Worm (Caenorhabditis elegans) whole organism, early embryonic: ENCODE results near the gene grk-1.
A peak's percentile ranks its signal among the peaks of the same experiment; 100 is the strongest.

Experiments
- B0310.2 ChIP-seq: sonication (generic microtip); optimal IDR thresholded peaks from 2 replicates; lab custom pipeline; 2016; ENCODE audit warnings: mild to moderate bottlenecking, missing genetic modification characterization, missing compliant biosample characterization
- F13C5.2 ChIP-seq: sonication (generic microtip); optimal IDR thresholded peaks from 2 replicates; lab custom pipeline; 2017; ENCODE audit warnings: mild to moderate bottlenecking, missing genetic modification characterization, inconsistent platforms, missing compliant biosample characterization
- aly-1 ChIP-seq: sonication (generic microtip); optimal IDR thresholded peaks from 2 replicates; lab custom pipeline; 2016; ENCODE audit warnings: missing genetic modification characterization, missing compliant biosample characterization
- ama-1 ChIP-seq: fragments of 150-350 bp; optimal IDR thresholded peaks from 2 replicates; lab custom pipeline; 2014
- ceh-13 ChIP-seq: fragments of 200-800 bp; sonication (Bioruptor generic); optimal IDR thresholded peaks from 2 replicates; lab custom pipeline; 2018; ENCODE audit warnings: mild to moderate bottlenecking, missing genetic modification characterization, missing compliant biosample characterization
- ceh-36 ChIP-seq: sonication (generic microtip); optimal IDR thresholded peaks from 2 replicates; lab custom pipeline; 2016; ENCODE audit warnings: missing genetic modification characterization, inconsistent platforms, missing compliant biosample characterization
- ets-7 ChIP-seq: sonication (generic microtip); optimal IDR thresholded peaks from 2 replicates; lab custom pipeline; 2016; ENCODE audit warnings: missing genotype, missing genetic modification characterization, missing compliant biosample characterization
- flt-1 ChIP-seq: fragments of 200-800 bp; sonication (Bioruptor generic); IDR thresholded peaks from 2 replicates; pipeline ENCODE4 v1.3.6; 2022; ENCODE audit warnings: missing genetic modification characterization, missing compliant biosample characterization
- hmbx-1 ChIP-seq: sonication (generic microtip); optimal IDR thresholded peaks from 2 replicates; lab custom pipeline; 2016; ENCODE audit warnings: mild to moderate bottlenecking, missing genetic modification characterization, missing compliant biosample characterization
- hmg-4 ChIP-seq: fragments of 200-800 bp; sonication (Bioruptor generic); optimal IDR thresholded peaks from 2 replicates; lab custom pipeline; 2018; ENCODE audit warnings: mild to moderate bottlenecking, missing genetic modification characterization, missing compliant biosample characterization
- hnd-1 ChIP-seq: sonication (generic microtip); optimal IDR thresholded peaks from 2 replicates; lab custom pipeline; 2016; ENCODE audit warnings: missing genetic modification characterization, missing compliant biosample characterization
- pes-1 ChIP-seq: fragments of 200-800 bp; sonication (Bioruptor generic); IDR thresholded peaks from 2 replicates; pipeline ENCODE4 v1.3.6; 2022; ENCODE audit warnings: missing genetic modification reagents, missing genetic modification characterization, missing compliant biosample characterization
- scrt-1 ChIP-seq: fragments of 200-800 bp; sonication (Bioruptor generic); IDR thresholded peaks from 2 replicates; pipeline ENCODE4 v1.3.6; 2022; ENCODE audit warnings: missing genetic modification characterization, missing compliant biosample characterization
- sea-1 ChIP-seq: fragments of 200-800 bp; sonication (Bioruptor generic); conservative IDR thresholded peaks from 2 replicates; pipeline ENCODE4 v1.3.6; 2022; ENCODE audit warnings: missing genetic modification characterization, missing compliant biosample characterization
- tbx-11 ChIP-seq: fragments of 200-800 bp; sonication (Bioruptor generic); IDR thresholded peaks from 2 replicates; pipeline ENCODE4 v1.3.6; 2022; ENCODE audit warnings: missing genetic modification characterization, missing compliant biosample characterization
- tbx-37 ChIP-seq: fragments of 200-800 bp; sonication (Bioruptor generic); conservative IDR thresholded peaks from 2 replicates; pipeline ENCODE4 v1.3.6; 2022; ENCODE audit warnings: missing genetic modification reagents, missing genetic modification characterization, missing compliant biosample characterization
- tra-4 ChIP-seq: sonication (generic microtip); optimal IDR thresholded peaks from 2 replicates; lab custom pipeline; 2017; ENCODE audit warnings: missing genetic modification characterization, missing compliant biosample characterization

Gene grk-1

DNA sequence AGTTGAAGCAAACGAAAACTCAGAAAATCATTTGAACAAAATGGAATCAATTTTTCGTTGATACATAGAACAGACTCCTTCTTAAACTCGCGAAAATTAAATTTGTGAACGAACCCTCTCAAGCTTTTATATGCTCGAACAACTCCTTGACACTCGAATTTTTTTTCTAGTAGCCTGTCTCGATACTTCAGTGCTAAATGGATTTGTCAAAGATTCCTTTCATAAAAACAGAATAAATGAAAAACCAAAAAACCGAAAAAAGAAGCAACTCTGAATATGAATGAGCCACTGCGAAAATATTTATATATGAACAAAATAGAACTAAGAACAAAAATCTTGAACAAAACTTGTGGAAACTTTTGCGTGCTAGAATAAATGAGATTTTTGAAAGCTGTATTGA is 11.0 kb upstream of the grk-1 start:
- TF ChIP-seq ama-1 (no peak), ets-7 (no peak), B0310.2 (tag; lab: Kevin White, UChicago) (no peak), hmg-4 (GFP tag; lab: Kevin White, UChicago) (no peak), hnd-1 (tag; lab: Kevin White, UChicago) (no peak), aly-1 (tag; lab: Kevin White, UChicago) (no peak), sea-1 (GFP tag; lab: Robert Waterston, UW) (no peak), F13C5.2 (tag; lab: Kevin White, UChicago) (no peak), tbx-11 (no peak), ceh-13 (GFP tag; lab: Kevin White, UChicago) (no peak), ceh-36 (tag; lab: Kevin White, UChicago) (no peak), pes-1 (no peak)

DNA sequence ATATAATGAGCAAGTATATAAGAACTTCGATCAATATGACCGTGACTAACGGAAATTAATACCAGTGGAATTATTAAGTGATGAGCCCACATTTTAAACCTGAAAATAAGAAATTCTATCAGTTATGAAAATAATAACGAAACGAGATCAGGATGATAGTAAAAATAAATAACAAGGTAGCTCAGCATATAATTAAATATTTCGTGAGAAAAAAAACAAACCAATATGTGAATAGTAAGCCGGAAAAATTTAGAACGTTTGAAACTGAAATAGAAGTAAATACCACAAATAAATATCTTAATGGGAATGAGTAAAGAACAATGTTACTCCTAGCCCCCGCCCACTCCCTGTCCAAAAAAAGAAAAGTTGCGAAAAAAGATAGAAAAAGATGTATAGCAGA is 9.7 kb upstream of the grk-1 start, which contains the start of gene F19C6.3:
Gene F19C6.3 (minus strand): TSS at position 101 of the 400 bp plus-strand sequence.
- no peak for TF ChIP-seq flt-1 (GFP tag; lab: Robert Waterston, UW)
- no peak for TF ChIP-seq ceh-13 (GFP tag; lab: Kevin White, UChicago)
- TF ChIP-seq B0310.2 (tag; lab: Kevin White, UChicago) = no peak
- TF ChIP-seq pes-1 = no peak
- no peak for TF ChIP-seq scrt-1 (GFP tag; lab: Robert Waterston, UW)
- TF ChIP-seq F13C5.2 (tag; lab: Kevin White, UChicago) = no peak
- TF ChIP-seq tra-4 = no peak
- TF ChIP-seq tbx-37 = no peak
- TF ChIP-seq hmbx-1 (tag; lab: Kevin White, UChicago) = no peak
- TF ChIP-seq tbx-11 = no peak
- no peak for TF ChIP-seq hnd-1 (tag; lab: Kevin White, UChicago)
- TF ChIP-seq aly-1 (tag; lab: Kevin White, UChicago) = no peak
- no peak for TF ChIP-seq ama-1
- no peak for TF ChIP-seq hmg-4 (GFP tag; lab: Kevin White, UChicago)
- no peak for TF ChIP-seq ets-7
- TF ChIP-seq sea-1 (GFP tag; lab: Robert Waterston, UW) = no peak
- no peak for TF ChIP-seq ceh-36 (tag; lab: Kevin White, UChicago)

- TF ChIP-seq pes-1 (no peak), hnd-1 (tag; lab: Kevin White, UChicago) (no peak), hmg-4 (GFP tag; lab: Kevin White, UChicago) (no peak), aly-1 (tag; lab: Kevin White, UChicago) (no peak), ceh-36 (tag; lab: Kevin White, UChicago) (no peak), tbx-37 (no peak), flt-1 (GFP tag; lab: Robert Waterston, UW) (no peak), ceh-13 (GFP tag; lab: Kevin White, UChicago) (no peak), F13C5.2 (tag; lab: Kevin White, UChicago) (no peak), hmbx-1 (tag; lab: Kevin White, UChicago) (no peak), B0310.2 (tag; lab: Kevin White, UChicago) (no peak), scrt-1 (GFP tag; lab: Robert Waterston, UW) (no peak), ama-1 (no peak), tbx-11 (no peak), tra-4 (no peak), sea-1 (GFP tag; lab: Robert Waterston, UW) (no peak), ets-7 (no peak)
Observed at ce11 chrX:10000635-10001034, 1.6 kb upstream of the grk-1 start, which contains the start of gene F19C6.2. Gene F19C6.2 (plus strand): TSS chrX:10000935.

DNA sequence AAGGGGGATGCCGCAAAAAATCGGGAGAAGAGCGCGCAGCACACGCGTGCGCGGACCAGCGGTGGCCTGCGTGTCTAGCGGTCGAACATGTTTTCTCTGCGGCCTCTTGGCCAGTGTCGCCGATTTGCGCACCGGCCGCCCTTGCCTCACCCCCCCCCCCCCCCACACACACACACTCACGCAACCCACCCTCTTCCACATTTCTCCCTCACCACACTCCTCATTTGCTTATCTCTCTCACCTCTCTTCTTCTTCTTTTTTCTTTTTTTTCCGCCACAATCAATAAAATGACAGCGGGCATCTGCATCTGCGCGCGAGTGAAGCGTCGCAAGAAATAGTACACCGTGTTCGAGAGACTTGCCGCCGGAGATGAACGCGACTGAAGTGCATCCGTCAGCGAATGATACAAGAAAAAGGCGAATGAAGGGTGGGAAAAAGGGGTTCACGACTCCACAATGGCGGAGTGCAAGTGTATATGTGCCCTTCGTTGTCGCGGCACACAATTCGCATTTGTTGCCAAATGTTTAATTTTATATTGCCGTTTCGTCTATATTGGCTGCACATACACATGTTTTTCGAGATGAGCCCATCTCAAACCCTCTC is 692 bp upstream of the grk-1 start:
- no peak for TF ChIP-seq aly-1 (tag; lab: Kevin White, UChicago)
- TF ChIP-seq F13C5.2 (tag; lab: Kevin White, UChicago) = peak; percentile 69
- TF ChIP-seq scrt-1 (GFP tag; lab: Robert Waterston, UW) = no peak
- TF ChIP-seq hmg-4 (GFP tag; lab: Kevin White, UChicago) = peak; percentile 94
- no peak for TF ChIP-seq tbx-11
- TF ChIP-seq ama-1 = no peak
- TF ChIP-seq pes-1 = 0 out of 2 replicates have a peak, but pooled peaks have one; percentile 43
- no peak for TF ChIP-seq flt-1 (GFP tag; lab: Robert Waterston, UW)
- no peak for TF ChIP-seq hmbx-1 (tag; lab: Kevin White, UChicago)
- TF ChIP-seq tbx-37 = 0 out of 2 replicates have a peak, but pooled peaks have one; percentile 5
- TF ChIP-seq hnd-1 (tag; lab: Kevin White, UChicago) = no peak
- no peak for TF ChIP-seq sea-1 (GFP tag; lab: Robert Waterston, UW)
- no peak for TF ChIP-seq ceh-13 (GFP tag; lab: Kevin White, UChicago)
- TF ChIP-seq B0310.2 (tag; lab: Kevin White, UChicago) = peak; percentile 80
- TF ChIP-seq ets-7 = no peak
- TF ChIP-seq tra-4 = no peak
- TF ChIP-seq ceh-36 (tag; lab: Kevin White, UChicago) = no peak

DNA sequence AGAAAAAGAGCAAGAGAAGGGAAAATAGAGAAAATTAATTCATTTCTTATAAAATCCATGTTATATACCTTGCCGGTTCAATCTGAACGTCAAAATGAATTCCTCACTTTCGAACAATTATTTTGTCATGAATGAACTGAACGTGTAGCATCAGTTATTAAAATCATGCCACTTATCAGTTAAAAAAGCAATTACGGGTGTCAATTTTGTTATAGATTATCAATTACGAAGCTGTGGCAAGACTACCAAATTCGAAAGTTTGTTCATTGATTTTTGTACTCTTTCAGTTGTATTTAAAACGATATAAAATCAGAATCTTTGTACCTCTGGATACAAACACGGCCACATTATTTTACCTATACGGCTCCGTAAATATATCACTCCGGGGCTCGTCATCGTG is 1.7 kb downstream of the grk-1 start:
- no peak for TF ChIP-seq ceh-36 (tag; lab: Kevin White, UChicago)
- TF ChIP-seq tbx-11 = no peak
- TF ChIP-seq hmg-4 (GFP tag; lab: Kevin White, UChicago) = no peak
- TF ChIP-seq tra-4 = no peak
- TF ChIP-seq hmbx-1 (tag; lab: Kevin White, UChicago) = no peak
- TF ChIP-seq sea-1 (GFP tag; lab: Robert Waterston, UW) = no peak

- TF ChIP-seq hmbx-1 (tag; lab: Kevin White, UChicago) (no peak), hnd-1 (tag; lab: Kevin White, UChicago) (no peak), F13C5.2 (tag; lab: Kevin White, UChicago) (no peak), B0310.2 (tag; lab: Kevin White, UChicago) (no peak), pes-1 (no peak), ceh-13 (GFP tag; lab: Kevin White, UChicago) (no peak), ceh-36 (tag; lab: Kevin White, UChicago) (no peak), ets-7 (no peak), flt-1 (GFP tag; lab: Robert Waterston, UW) (no peak), sea-1 (GFP tag; lab: Robert Waterston, UW) (no peak), tbx-11 (no peak), tra-4 (no peak), aly-1 (tag; lab: Kevin White, UChicago) (no peak), ama-1 (no peak), hmg-4 (GFP tag; lab: Kevin White, UChicago) (no peak), scrt-1 (GFP tag; lab: Robert Waterston, UW) (no peak), tbx-37 (no peak)
Observed at ce11 chrX:9993100-9993499, 5.9 kb downstream of the grk-1 start.
